Worm (Caenorhabditis elegans): ENCODE results near the gene pigb-1.

Gene pigb-1

ce11 chrII:5019389-5020108 lies 26.7 kb upstream of the pigb-1 start:
- TF ChIP-seq cebp-1 (GFP tag; IDR thresholded peaks at IDR 0.05) (no peak), cebp-1 (tag; optimal IDR thresholded peaks at IDR 0.05) (peak; percentile 36), ztf-18 (tag; optimal IDR thresholded peaks at IDR 0.05) (no peak), unc-130 (GFP tag; optimal IDR thresholded peaks at IDR 0.05) (no peak), atf-7 (tag; optimal IDR thresholded peaks at IDR 0.05) (peak; percentile 18), egrh-3 (GFP tag; IDR thresholded peaks at IDR 0.05) (no peak), let-607 (tag; optimal IDR thresholded peaks at IDR 0.05) (no peak), hmg-1.2 (GFP tag; IDR thresholded peaks at IDR 0.05) (no peak), somi-1 (GFP tag; optimal IDR thresholded peaks at IDR 0.05) (peak; percentile 10), ztf-6 (GFP tag; IDR thresholded peaks at IDR 0.05) (no peak), lin-40 (tag; optimal IDR thresholded peaks at IDR 0.05) (peak; percentile 44), ztf-26 (tag; optimal IDR thresholded peaks at IDR 0.05) (peak; percentile 39), ztf-25 (GFP tag; IDR thresholded peaks at IDR 0.05) (no peak), nhr-27 (tag; optimal IDR thresholded peaks at IDR 0.05) (no peak), nhr-80 (tag; optimal IDR thresholded peaks at IDR 0.05) (peak; percentile 90), hsf-1 (GFP tag; IDR thresholded peaks at IDR 0.05) (no peak), tbp1 (GFP tag; optimal IDR thresholded peaks at IDR 0.05) (peak; percentile 13), attf-5 (GFP tag; optimal IDR thresholded peaks at IDR 0.05) (peak; percentile 38), F23B12.7 (tag; optimal IDR thresholded peaks at IDR 0.05; ENCODE audit: insufficient read depth) (no peak), F57C9.4 (tag; optimal IDR thresholded peaks at IDR 0.05) (no peak), dox-1 (GFP tag; IDR thresholded peaks at IDR 0.05) (peak; percentile 60), madf-10 (tag; optimal IDR thresholded peaks at IDR 0.05) (peak; percentile 17), B0019.2 (GFP tag; conservative IDR thresholded peaks at IDR 0.05) (no peak), ZK185.1 (tag; optimal IDR thresholded peaks at IDR 0.05; ENCODE audit: poor library complexity, severe bottlenecking) (peak; percentile 18), athp-1 (tag; optimal IDR thresholded peaks at IDR 0.05) (no peak)

DNA sequence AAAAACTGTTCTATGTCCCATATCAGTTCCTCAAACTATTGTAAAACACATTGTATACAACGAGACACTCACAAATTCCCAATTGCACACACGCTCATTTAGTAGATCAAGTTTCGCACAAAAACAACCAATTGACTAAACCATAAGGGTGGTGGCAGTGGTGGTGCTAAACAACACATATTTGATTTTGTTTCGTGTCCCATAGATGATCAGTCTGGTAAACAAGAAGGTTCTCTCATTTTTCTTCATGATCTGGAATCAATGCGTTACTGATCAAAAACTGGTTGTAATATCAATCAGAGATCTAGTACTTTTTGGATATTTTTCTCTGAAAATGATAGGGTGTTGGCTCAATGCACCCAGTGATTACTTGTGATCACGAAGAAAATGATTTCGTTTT lies 25.7 kb upstream of the pigb-1 start:
- TF ChIP-seq egl-18 (GFP tag; IDR thresholded peaks at IDR 0.05), result no peak
- no peak for TF ChIP-seq nhr-120 (GFP tag; IDR thresholded peaks at IDR 0.05)
- TF ChIP-seq ztf-3 (GFP tag; optimal IDR thresholded peaks at IDR 0.05), result no peak
- no peak for TF ChIP-seq rec-8 (tag; optimal IDR thresholded peaks at IDR 0.05)
- no peak for TF ChIP-seq attf-3 (GFP tag; conservative IDR thresholded peaks at IDR 0.05)
- TF ChIP-seq dpff-1 (tag; optimal IDR thresholded peaks at IDR 0.05), result no peak
- no peak for TF ChIP-seq gei-17 (GFP tag; optimal IDR thresholded peaks at IDR 0.05)
- no peak for TF ChIP-seq B0336.3 (GFP tag; IDR thresholded peaks at IDR 0.05)
- no peak for TF ChIP-seq Y56A3A.18 (GFP tag; IDR thresholded peaks at IDR 0.05)
- no peak for TF ChIP-seq mes-4 (tag; optimal IDR thresholded peaks at IDR 0.05)
- no peak for TF ChIP-seq lin-35 (GFP tag; optimal IDR thresholded peaks at IDR 0.05)
- no peak for TF ChIP-seq F49E8.2 (tag; optimal IDR thresholded peaks at IDR 0.05; ENCODE audit: insufficient read depth)
- TF ChIP-seq B0035.1 (tag; optimal IDR thresholded peaks at IDR 0.05), result no peak
- no peak for TF ChIP-seq bed-1 (GFP tag; IDR thresholded peaks at IDR 0.05)
- no peak for TF ChIP-seq attf-5 (GFP tag; optimal IDR thresholded peaks at IDR 0.05)
- TF ChIP-seq cebp-2 (GFP tag; IDR thresholded peaks at IDR 0.05), result no peak

All from whole organism, young adult.